Worm (Caenorhabditis elegans): ENCODE data around the gene F13A7.7.
A peak's percentile ranks its signal among the peaks of the same experiment; 100 is the strongest.

Gene F13A7.7

DNA sequence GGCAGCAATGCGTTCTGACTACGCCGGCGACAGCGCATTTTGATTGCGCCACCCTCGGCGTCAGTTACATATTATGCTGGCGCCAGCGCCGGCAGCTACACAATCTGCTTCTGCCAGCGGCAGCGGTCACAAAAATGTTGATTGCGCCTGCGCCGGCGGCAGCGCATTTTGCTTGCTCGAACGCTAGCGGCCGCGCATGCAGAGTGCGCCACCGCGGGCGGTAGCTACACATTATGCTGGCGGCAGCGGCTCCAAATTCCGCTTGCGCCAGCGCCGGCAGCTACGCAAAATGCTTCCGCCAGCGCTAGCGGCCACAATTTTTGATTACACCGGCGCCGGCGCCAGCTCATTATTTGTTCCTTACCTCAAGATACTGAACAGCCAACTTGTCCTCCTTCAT, 6.4 kb downstream of the F13A7.7 start:
- no peak for TF ChIP-seq ces-1 (GFP tag; optimal IDR thresholded peaks at IDR 0.05)

DNA sequence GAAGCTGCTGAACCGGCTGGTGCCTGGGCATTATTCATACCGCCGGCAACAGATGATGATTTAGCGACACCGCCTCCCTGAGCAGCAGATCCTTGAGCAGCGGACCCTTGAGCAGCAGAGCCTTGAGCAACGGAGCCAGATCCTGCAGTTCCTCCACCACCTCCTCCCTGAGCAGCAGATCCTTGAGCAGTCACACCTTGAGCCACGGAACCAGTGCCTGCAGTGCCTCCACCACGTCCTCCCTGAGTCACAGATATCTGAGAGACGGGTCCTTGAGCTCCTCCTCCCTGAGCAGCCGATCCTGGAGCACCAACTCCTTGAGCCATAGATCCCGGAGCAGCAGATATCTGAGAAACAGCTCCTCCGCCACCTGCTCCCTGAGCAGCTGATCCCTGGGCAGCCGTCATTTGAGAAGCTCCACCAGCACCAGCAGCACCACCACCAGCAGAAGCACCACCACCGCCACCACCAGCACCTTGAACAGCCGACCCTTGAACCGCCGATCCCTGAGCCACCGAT, 7.1 kb downstream of the F13A7.7 start:
- TF ChIP-seq lir-3 (tag; optimal IDR thresholded peaks at IDR 0.05; ENCODE audit: poor library complexity) (no peak), nhr-77 (tag; optimal IDR thresholded peaks at IDR 0.05) (no peak), alr-1 (tag; optimal IDR thresholded peaks at IDR 0.05; ENCODE audit: borderline replicate concordance) (no peak), sptf-1 (tag; optimal IDR thresholded peaks at IDR 0.05) (no peak), grh-1 (GFP tag; IDR thresholded peaks at IDR 0.05) (no peak), aly-2 (tag; optimal IDR thresholded peaks at IDR 0.05) (no peak), hlh-4 (tag; optimal IDR thresholded peaks at IDR 0.05) (no peak), lin-14 (GFP tag; optimal IDR thresholded peaks at IDR 0.05) (no peak), hpl-2 (GFP tag; optimal IDR thresholded peaks at IDR 0.05) (no peak), hlh-17 (GFP tag; optimal IDR thresholded peaks at IDR 0.05; ENCODE audit: borderline replicate concordance) (no peak), unc-62 (GFP tag; optimal IDR thresholded peaks at IDR 0.05) (no peak), C16A3.4 (tag; optimal IDR thresholded peaks at IDR 0.05) (no peak), ceh-63 (GFP tag; optimal IDR thresholded peaks at IDR 0.05) (no peak), xbp-1 (tag; optimal IDR thresholded peaks at IDR 0.05) (no peak)

DNA sequence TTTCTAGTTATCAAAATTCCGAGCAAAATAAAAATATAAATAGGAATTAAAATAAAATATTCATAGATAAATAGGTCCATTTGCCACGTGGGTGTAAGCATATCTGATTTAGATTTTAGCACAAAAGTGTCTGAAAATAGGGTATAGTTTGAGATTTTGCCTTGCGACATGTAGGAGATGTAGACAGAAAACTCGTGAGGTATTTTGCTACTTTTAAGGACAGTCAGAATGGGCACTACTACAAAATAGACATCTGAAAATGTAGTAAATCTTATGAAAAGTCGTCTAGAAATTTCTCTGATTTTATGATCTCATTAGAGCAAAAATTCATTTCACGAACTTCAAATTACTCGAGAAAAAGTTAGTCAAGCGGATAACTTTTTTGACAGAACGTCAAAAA, 9.0 kb downstream of the F13A7.7 start, which contains the start of gene srv-34:
Gene srv-34 (minus strand): TSS at position 101 of the 400 bp plus-strand sequence.
- TF ChIP-seq lsy-2 (tag; optimal IDR thresholded peaks at IDR 0.05) (no peak), mdl-1 (tag; optimal IDR thresholded peaks at IDR 0.05) (no peak), fkh-10 (GFP tag; optimal IDR thresholded peaks at IDR 0.05) (no peak), tbx-2 (tag; optimal IDR thresholded peaks at IDR 0.05) (no peak), lin-14 (GFP tag; optimal IDR thresholded peaks at IDR 0.05) (no peak), unc-62 (GFP tag; optimal IDR thresholded peaks at IDR 0.05) (no peak), dpl-1 (GFP tag; optimal IDR thresholded peaks at IDR 0.05) (no peak), lin-15B (tag; optimal IDR thresholded peaks at IDR 0.05) (no peak), C04F5.9 (tag; optimal IDR thresholded peaks at IDR 0.05) (no peak), nhr-20 (tag; optimal IDR thresholded peaks at IDR 0.05) (no peak), lir-3 (tag; optimal IDR thresholded peaks at IDR 0.05; ENCODE audit: poor library complexity) (no peak), ceh-63 (GFP tag; optimal IDR thresholded peaks at IDR 0.05) (no peak), irx-1 (tag; optimal IDR thresholded peaks at IDR 0.05) (no peak)

DNA sequence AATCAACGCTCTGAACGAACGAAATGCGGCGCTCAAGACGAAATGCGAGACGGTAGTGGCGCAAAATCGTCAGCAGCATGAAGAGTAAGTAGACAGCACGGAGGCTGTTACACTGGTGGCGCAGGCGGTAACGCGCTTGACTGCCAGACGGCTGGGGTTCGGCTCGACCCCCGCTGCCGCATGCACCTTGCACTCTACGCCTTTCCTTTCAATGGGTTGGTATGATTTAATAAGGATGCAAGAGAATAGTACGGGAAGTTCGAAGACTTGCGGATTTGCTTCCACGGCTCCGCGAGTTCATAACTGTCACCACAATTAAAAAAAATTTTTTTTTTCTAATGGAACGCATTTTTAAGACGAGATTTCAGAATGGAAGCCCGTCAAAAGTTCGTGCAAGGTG, 13.6 kb downstream of the F13A7.7 start:
- TF ChIP-seq lsy-2 (tag; optimal IDR thresholded peaks at IDR 0.05), result peak; percentile 44 to 45
- TF ChIP-seq snu-23 (GFP tag; optimal IDR thresholded peaks at IDR 0.05), result peak; percentile 81
- TF ChIP-seq aha-1 (tag; optimal IDR thresholded peaks at IDR 0.05), result no peak
- no peak for TF ChIP-seq lin-13 (GFP tag; optimal IDR thresholded peaks at IDR 0.05)
- no peak for TF ChIP-seq nhr-28 (tag; optimal IDR thresholded peaks at IDR 0.05)
- TF ChIP-seq hpl-2 (GFP tag; optimal IDR thresholded peaks at IDR 0.05), result no peak
- no peak for TF ChIP-seq zag-1 (tag; optimal IDR thresholded peaks at IDR 0.05)
- no peak for TF ChIP-seq sptf-1 (tag; optimal IDR thresholded peaks at IDR 0.05)
- TF ChIP-seq isw-1 (GFP tag; IDR thresholded peaks at IDR 0.05), result peak; percentile 7; the same call in 1 of the 2 replicates
- no peak for TF ChIP-seq pag-3 (tag; optimal IDR thresholded peaks at IDR 0.05; ENCODE audit: borderline replicate concordance, insufficient read depth)
- TF ChIP-seq nhr-20 (tag; optimal IDR thresholded peaks at IDR 0.05), result peak; percentile 74
- TF ChIP-seq efl-1 (optimal IDR thresholded peaks at IDR 0.05), result peak; percentile 62 to 66
- peak; percentile 48 to 92 for TF ChIP-seq efl-1 (GFP tag; optimal IDR thresholded peaks at IDR 0.05 in 1 of 2)
- no peak for TF ChIP-seq egl-27 (tag; optimal IDR thresholded peaks at IDR 0.05)
- peak; percentile 88 for TF ChIP-seq nhr-90 (tag; optimal IDR thresholded peaks at IDR 0.05; ENCODE audit: poor library complexity)
- no peak for TF ChIP-seq ets-5 (GFP tag; IDR thresholded peaks at IDR 0.05)
- peak; percentile 53 for TF ChIP-seq elt-2 (tag; optimal IDR thresholded peaks at IDR 0.05)
- TF ChIP-seq rnt-1 (tag; optimal IDR thresholded peaks at IDR 0.05), result peak; percentile 88
- peak; percentile 83 for TF ChIP-seq nhr-47 (tag; optimal IDR thresholded peaks at IDR 0.05)
- TF ChIP-seq zip-4 (GFP tag; optimal IDR thresholded peaks at IDR 0.05), result peak; percentile 61
- peak; percentile 63 for TF ChIP-seq skn-1 (tag; optimal IDR thresholded peaks at IDR 0.05)
- TF ChIP-seq nhr-12 (tag; optimal IDR thresholded peaks at IDR 0.05), result no peak
- TF ChIP-seq nhr-76 (tag; optimal IDR thresholded peaks at IDR 0.05), result no peak
- no peak for TF ChIP-seq nhr-84 (tag; optimal IDR thresholded peaks at IDR 0.05)
- TF ChIP-seq unc-130 (tag; optimal IDR thresholded peaks at IDR 0.05), result peak; percentile 53
- no peak for TF ChIP-seq ces-1 (GFP tag; optimal IDR thresholded peaks at IDR 0.05)
- TF ChIP-seq ceh-8 (GFP tag; optimal IDR thresholded peaks at IDR 0.05), result peak; percentile 34
- TF ChIP-seq mep-1 (tag; optimal IDR thresholded peaks at IDR 0.05), result peak; percentile 73
